Worm (Caenorhabditis elegans) whole organism, late embryonic: ENCODE data around the gene K09F6.13.

Experiments used
- Y22D7AL.16 ChIP-seq: sonication (generic microtip); optimal IDR thresholded peaks from 2 replicates; lab custom pipeline; 2016; ENCODE audit warnings: missing genetic modification characterization, missing compliant biosample characterization
- ceh-45 ChIP-seq: fragments of 200-800 bp; sonication (Bioruptor generic); IDR thresholded peaks from 2 replicates; pipeline ENCODE4 v1.3.6; 2022; ENCODE audit warnings: missing genetic modification reagents, missing genetic modification characterization, missing compliant biosample characterization
- dmd-4 ChIP-seq: sonication (generic microtip); optimal IDR thresholded peaks from 2 replicates; lab custom pipeline; 2016; ENCODE audit warnings: borderline replicate concordance, missing genetic modification characterization, missing compliant biosample characterization
- gmeb-2 ChIP-seq: sonication (generic microtip); optimal IDR thresholded peaks from 2 replicates; lab custom pipeline; 2016; ENCODE audit warnings: missing genetic modification characterization, inconsistent platforms, missing compliant biosample characterization
- mec-3 ChIP-seq: sonication (generic microtip); optimal IDR thresholded peaks from 2 replicates; lab custom pipeline; 2016; ENCODE audit warnings: borderline replicate concordance, missing genetic modification characterization, missing compliant biosample characterization
- nfya-1 ChIP-seq: sonication (generic microtip); optimal IDR thresholded peaks from 2 replicates; lab custom pipeline; 2017; ENCODE audit warnings: missing genetic modification characterization, mild to moderate bottlenecking, missing compliant biosample characterization, antibody characterized with exemption, moderate library complexity
- sox-4 ChIP-seq: sonication (generic microtip); optimal IDR thresholded peaks from 2 replicates; lab custom pipeline; 2017; ENCODE audit warnings: mild to moderate bottlenecking, missing genetic modification characterization, inconsistent platforms, missing compliant biosample characterization
- tbx-2 ChIP-seq: sonication (generic microtip); optimal IDR thresholded peaks from 2 replicates; lab custom pipeline; 2016; ENCODE audit warnings: missing genetic modification characterization, missing compliant biosample characterization
- ttx-3 ChIP-seq: sonication (generic microtip); optimal IDR thresholded peaks from 2 replicates; lab custom pipeline; 2016; ENCODE audit warnings: missing genetic modification reagents, missing genetic modification characterization, missing compliant biosample characterization
- unc-86 ChIP-seq: sonication (generic microtip); optimal IDR thresholded peaks from 2 replicates; lab custom pipeline; 2016; ENCODE audit warnings: missing genetic modification characterization, missing compliant biosample characterization

DNA sequence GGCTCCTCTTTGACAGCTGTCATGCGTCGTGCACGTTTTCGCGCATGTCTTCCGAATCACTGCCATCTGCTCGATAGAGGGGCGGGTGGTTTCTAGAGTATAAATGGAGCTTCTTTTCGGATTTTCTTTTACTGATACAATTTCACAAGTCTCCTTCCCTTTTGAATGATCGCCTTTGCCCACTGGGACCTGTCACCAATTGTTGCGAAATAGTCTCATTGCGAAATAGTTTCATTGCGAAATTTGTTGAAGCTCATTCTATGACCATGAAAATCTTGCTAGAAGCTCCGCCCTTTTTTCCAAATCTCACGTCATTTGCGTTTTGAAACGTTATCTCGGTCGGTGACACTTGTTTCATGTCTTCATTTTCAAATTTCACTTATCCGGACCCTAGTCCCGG, 527 bp downstream of the K09F6.13 start:
- no peak for TF ChIP-seq ceh-45 (GFP tag; lab: Robert Waterston, UW)
- TF ChIP-seq nfya-1 (tag; lab: Kevin White, UChicago) = no peak
- TF ChIP-seq sox-4 (tag; lab: Kevin White, UChicago) = no peak
- no peak for TF ChIP-seq Y22D7AL.16 (tag; lab: Kevin White, UChicago)
- no peak for TF ChIP-seq dmd-4
- no peak for TF ChIP-seq ttx-3 (tag; lab: Kevin White, UChicago)
- TF ChIP-seq mec-3 = no peak
- no peak for TF ChIP-seq tbx-2 (tag; lab: Kevin White, UChicago)
- no peak for TF ChIP-seq gmeb-2
- TF ChIP-seq unc-86 (tag; lab: Kevin White, UChicago) = no peak
